Fruit fly (Drosophila melanogaster): ENCODE results near the gene CG16959.
A peak's percentile ranks its signal among the peaks of the same experiment; 100 is the strongest.

The CG16959 gene

DNA sequence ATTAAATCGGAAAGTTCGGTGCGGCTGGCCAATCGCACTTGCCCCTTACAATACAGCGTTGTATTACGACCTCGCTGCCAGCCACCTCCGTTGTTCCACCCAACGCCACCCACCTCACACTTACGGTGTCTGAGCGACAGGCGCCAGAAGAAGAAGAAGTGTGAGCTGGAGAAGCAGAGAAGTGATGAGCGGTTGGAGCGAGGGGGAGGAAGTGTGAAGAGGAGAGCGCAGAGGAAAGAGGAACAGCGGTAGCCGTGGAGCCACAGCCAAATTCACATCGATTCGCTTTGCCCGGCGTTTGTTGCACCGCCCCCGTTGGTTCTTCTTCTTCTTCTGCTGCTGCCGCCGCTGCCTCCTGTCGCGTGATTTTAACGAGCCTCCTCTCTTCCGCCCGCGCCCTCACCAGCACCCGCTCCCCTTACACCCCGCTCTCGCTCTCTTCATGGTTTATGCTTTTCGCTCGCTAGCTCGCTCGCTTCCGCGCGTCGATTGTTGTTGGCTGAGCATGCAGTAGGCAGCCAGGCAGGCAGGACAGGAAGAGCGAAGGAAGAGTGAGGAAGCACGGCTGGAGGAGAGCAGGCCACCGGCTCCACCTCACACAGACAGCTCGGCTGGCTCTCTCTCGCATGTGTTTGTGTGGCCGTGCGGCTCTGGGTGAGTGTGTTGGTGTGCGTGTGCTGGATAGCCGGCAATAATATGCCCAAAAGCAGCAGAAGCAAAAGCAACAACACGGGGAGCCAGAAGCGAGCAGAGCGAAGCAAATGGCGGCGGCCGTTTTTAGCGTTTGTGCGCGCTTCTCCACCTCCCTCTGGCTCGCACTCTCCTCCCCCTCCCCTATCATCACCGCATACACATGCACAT, 20.9 kb downstream of the CG16959 start:
- TF ChIP-seq EcR (GFP tag; optimal IDR thresholded peaks at IDR 0.05) = no peak
- TF ChIP-seq pan (optimal IDR thresholded peaks at IDR 0.05) = no peak
- peak; percentile 21 for TF ChIP-seq CG8478 (optimal IDR thresholded peaks at IDR 0.05)
- TF ChIP-seq Dll (optimal IDR thresholded peaks at IDR 0.05) = peak; percentile 65

DNA sequence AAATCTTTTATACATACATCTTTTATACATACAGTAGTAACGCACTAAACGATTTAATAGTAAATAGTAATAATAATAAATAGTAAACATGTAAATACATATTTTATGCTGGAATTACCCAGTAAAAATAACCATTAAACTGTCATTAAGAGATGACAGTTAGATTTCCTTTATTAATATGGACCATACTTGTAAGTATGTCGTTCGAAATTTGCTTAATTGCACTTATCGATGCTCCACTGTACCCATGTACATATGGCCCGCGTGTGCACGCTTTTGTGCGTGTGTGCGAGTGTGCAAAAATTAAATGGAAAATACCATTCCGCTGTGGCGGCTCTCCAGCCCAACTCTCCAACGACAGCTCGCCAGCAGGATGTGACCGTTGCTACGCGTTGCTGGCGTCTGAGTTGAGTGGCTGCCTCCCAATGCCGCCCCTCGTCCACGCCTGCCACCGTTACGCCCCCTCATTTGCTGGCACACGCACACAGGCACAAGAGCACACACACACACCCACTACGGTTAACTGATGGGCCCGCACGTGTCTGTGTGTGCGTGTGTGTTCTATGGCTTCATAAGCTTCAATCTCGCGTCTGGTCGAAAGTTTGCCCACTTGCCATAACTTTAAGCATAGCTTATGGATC, 22.3 kb downstream of the CG16959 start:
- no peak for TF ChIP-seq usp (GFP tag; optimal IDR thresholded peaks at IDR 0.05)
- peak; percentile 28 for TF ChIP-seq Dll (optimal IDR thresholded peaks at IDR 0.05)

DNA sequence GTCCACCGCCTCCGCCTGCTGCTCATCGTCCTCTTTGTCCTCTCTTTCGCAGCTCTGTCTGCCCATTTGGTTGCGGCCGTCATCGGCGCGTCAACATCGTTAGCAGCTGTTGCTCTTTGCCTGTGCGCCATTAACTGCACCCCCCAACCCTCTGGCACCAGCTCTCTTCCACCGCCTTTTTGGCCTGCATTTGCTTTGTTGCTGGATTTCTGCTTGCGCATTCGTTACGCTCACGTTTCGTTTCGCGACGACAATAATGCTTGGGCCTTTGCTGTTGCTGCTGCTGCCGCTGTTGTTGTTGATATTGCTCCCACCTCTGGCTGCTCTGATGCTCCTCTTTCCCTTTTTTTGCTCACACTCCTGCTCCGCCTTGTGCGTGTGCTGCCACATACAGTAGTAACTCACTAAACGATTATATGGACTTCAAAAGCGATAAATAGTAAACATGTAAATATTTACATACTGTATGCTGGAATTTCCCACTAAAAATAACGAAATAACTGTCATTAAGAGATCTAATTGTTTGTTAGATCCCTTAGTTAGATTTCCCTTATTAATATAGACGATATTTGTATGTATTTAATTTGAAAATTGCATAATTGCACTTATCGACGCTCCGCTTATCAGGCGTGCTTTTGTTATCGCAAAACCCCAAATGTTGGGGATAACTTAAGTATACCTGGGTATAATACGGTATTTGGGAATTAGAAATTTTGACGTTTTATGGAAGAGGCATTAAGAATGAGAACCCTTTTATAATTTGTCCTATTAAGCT, 23.3 kb downstream of the CG16959 start:
- peak; percentile 68 for TF ChIP-seq Dll (optimal IDR thresholded peaks at IDR 0.05)
- no peak for TF ChIP-seq CG8478 (optimal IDR thresholded peaks at IDR 0.05)

DNA sequence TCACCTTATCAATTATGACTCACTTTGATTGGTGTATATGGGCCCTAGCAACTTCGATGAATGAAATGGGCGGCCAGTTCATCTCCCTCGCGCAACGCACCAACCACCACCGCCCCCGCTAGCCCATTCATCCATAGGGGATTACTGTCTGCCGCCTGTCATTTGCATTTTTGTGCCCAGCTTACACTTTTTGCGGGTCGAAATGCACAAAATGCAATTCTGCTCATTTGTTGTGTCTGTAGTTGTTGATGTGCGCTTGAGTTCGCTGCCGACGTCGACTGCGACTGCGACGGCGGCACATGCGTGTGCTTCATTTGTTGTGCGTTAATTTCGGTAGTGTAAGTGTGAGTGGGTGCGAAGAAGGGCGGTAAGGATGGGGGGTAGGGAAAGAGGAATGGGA, 24.1 kb downstream of the CG16959 start:
- no peak for TF ChIP-seq pan (optimal IDR thresholded peaks at IDR 0.05)
- no peak for TF ChIP-seq usp (GFP tag; optimal IDR thresholded peaks at IDR 0.05)
- no peak for TF ChIP-seq Dll (optimal IDR thresholded peaks at IDR 0.05)
- TF ChIP-seq EcR (GFP tag; optimal IDR thresholded peaks at IDR 0.05) = no peak
- TF ChIP-seq CG8478 (optimal IDR thresholded peaks at IDR 0.05) = no peak
- TF ChIP-seq psq (optimal IDR thresholded peaks at IDR 0.05) = no peak

DNA sequence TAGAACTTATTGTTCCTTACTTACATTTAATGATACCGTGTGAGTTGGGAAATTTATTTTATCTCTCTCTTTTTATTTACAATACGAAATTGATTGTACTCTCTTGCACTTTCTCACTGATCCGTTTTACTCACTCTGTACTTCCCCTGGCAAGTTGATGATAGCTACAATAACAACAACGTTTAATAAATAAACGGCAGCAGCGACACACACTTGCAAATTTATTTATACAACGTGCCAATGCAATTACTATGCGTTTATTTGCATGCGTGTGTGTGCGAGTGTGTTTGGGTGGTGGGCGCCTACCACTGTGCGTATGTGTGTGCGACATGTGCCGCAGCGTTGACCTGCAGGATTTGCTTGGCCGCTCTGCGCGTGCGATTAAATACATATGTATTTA, 25.6 kb downstream of the CG16959 start:
- TF ChIP-seq Dll (optimal IDR thresholded peaks at IDR 0.05) (no peak), EcR (GFP tag; optimal IDR thresholded peaks at IDR 0.05) (no peak), pan (optimal IDR thresholded peaks at IDR 0.05) (no peak), psq (optimal IDR thresholded peaks at IDR 0.05) (no peak), CG8478 (optimal IDR thresholded peaks at IDR 0.05) (no peak), usp (GFP tag; optimal IDR thresholded peaks at IDR 0.05) (no peak)

DNA sequence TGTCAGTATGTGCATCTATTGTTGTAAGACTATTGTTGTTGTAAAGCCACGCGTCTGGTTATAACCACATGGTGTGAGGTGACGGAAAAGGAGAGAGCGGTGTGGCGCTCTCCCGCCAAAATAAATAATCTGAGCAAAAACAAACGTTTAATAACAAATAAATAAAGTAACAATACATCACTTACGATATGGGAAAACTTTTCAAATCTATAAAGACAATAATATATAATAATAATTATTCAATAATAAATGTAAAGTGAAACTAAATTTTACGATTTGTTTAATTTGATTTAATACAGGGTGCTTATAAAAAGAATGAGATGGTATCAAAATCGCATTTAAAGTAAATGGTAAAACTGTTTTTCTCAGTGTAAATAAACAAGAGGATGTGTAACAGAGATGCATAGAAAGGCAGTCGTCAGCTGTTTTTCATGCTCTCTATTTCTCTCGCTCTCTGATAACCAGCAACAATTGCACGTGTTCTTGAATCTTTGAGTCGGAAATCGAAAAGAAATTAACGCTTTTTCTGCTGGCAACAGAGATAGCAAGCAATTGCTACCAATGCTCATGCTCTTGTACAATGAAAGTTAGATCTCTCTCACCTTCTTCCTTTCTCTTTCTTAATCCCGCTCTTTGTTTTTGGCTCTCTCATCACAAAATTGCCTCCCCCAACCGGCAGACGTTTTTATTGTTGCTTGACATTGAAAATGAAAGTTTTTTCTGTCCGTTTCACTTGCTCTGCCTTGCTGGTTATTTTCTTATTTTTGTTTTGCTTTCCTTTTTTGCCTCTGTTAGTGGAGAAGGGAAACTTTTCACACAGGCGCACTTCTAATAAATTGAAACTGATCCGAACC, 26.2 kb downstream of the CG16959 start:
- TF ChIP-seq Dll (optimal IDR thresholded peaks at IDR 0.05) (no peak), CG8478 (optimal IDR thresholded peaks at IDR 0.05) (no peak), pan (optimal IDR thresholded peaks at IDR 0.05) (no peak), EcR (GFP tag; optimal IDR thresholded peaks at IDR 0.05) (no peak), psq (optimal IDR thresholded peaks at IDR 0.05) (no peak), usp (GFP tag; optimal IDR thresholded peaks at IDR 0.05) (no peak)

DNA sequence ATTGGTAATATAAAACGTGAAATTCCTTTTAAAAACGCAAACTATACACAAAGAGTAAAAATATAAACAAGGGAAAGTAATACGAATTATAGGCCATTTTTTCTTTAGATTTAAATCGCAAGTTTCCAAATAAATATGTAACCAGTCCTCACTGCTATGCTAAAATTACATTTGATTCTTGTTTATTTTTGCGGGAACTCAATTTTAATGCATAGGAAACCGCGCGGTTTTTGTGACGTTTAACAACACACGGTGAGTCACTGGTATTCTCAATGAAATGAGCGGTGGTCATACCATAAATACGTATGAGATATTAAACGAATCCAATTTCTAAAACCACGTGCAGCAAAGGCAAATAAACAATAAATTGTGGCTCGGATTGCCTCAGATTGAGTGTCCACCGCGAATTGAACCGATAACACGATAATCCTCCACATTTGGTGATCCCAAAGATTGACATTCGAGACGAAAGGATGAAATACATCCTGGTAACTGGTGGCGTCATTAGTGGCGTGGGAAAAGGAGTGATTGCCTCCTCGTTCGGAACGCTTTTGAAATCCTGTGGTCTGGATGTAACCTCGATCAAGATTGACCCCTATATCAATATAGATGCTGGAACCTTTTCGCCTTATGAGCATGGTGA, 27.1 kb downstream of the CG16959 start, which contains the start of gene Ctps:
TSS of gene Ctps (plus strand) at position 37 of the 643 bp plus-strand sequence.
- TF ChIP-seq Dll (optimal IDR thresholded peaks at IDR 0.05) (no peak), EcR (GFP tag; optimal IDR thresholded peaks at IDR 0.05) (no peak), CG8478 (optimal IDR thresholded peaks at IDR 0.05) (no peak), pan (optimal IDR thresholded peaks at IDR 0.05) (no peak), usp (GFP tag; optimal IDR thresholded peaks at IDR 0.05) (no peak), psq (optimal IDR thresholded peaks at IDR 0.05) (no peak)

DNA sequence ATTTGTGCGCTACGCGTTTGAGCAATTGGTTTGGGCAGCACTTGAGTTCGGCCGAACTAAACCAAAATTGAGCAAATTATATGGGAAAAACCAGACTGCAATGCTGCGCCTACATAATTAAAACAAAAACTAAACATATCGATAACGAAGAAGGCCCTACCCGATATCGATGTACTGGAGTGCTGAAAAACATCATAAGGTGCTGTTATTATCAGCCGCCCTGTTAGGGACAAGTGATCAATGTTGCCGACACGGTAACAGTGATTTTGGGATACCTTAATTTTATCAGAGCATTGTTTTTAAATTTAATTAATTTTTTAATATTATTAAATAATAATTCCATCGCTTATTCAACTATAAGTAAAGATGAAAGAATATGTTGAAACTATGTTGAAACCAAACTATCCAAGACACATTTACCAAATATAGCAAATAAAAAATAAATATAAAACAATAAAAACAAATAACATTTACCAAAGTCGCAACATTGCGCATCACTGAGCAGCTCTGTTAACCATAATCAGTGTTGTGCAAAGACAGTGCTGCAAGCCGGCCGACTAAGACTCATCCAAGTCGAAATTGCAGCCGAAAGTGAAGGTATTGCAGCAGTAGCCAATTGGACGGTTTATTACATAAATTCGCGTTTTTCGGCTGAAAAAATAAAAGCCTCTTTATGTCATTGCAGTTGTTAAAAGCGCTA, 30.4 kb downstream of the CG16959 start, which contains the start of the genes sstn, Plp and GlyRS:
TSS of gene sstn (minus strand) at position 131 of the 700 bp plus-strand sequence.
TSS of gene Plp (minus strand) at position 136 of the 700 bp plus-strand sequence.
TSS of gene GlyRS (plus strand) at position 554 of the 700 bp plus-strand sequence.
- TF ChIP-seq Dll (optimal IDR thresholded peaks at IDR 0.05) (no peak), CG8478 (optimal IDR thresholded peaks at IDR 0.05) (no peak), EcR (GFP tag; optimal IDR thresholded peaks at IDR 0.05) (no peak), psq (optimal IDR thresholded peaks at IDR 0.05) (no peak), usp (GFP tag; optimal IDR thresholded peaks at IDR 0.05) (no peak), pan (optimal IDR thresholded peaks at IDR 0.05) (no peak)

DNA sequence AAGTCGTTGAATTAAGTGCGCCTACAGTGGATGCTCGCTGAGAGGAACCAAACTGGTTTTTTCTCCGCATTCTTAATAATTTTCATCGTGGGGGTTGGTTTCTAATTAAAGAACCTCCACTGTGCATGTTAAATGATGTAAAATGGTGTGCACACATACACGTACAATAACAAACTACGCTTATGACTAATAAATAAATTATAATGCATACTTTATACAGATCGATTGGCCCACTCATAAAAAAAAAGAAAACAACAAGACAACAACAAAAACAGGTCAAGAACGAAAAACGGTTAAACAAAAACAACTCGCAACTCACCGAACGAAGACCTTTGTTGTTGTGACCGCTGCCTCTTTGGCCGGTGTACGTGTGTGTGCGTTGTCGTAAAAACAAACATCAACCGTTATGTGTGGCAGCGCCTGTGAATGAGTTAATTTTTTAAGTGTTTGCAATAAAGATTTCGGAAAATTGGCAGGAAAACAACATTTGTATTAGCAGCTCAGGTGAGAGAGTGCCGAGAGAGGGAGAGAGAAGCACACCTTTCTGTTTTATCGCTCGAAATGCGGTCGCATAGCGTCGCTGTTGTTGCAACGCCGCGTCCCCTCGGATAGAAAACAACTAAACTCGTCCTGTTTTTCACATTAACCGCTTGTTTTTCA, 31.1 kb downstream of the CG16959 start:
- no peak for TF ChIP-seq Dll (optimal IDR thresholded peaks at IDR 0.05)
- TF ChIP-seq psq (optimal IDR thresholded peaks at IDR 0.05) = no peak
- TF ChIP-seq CG8478 (optimal IDR thresholded peaks at IDR 0.05) = no peak
- TF ChIP-seq usp (GFP tag; optimal IDR thresholded peaks at IDR 0.05) = no peak
- no peak for TF ChIP-seq pan (optimal IDR thresholded peaks at IDR 0.05)
- TF ChIP-seq EcR (GFP tag; optimal IDR thresholded peaks at IDR 0.05) = no peak
